Worm (Caenorhabditis elegans): ENCODE data around the gene str-33.

DNA sequence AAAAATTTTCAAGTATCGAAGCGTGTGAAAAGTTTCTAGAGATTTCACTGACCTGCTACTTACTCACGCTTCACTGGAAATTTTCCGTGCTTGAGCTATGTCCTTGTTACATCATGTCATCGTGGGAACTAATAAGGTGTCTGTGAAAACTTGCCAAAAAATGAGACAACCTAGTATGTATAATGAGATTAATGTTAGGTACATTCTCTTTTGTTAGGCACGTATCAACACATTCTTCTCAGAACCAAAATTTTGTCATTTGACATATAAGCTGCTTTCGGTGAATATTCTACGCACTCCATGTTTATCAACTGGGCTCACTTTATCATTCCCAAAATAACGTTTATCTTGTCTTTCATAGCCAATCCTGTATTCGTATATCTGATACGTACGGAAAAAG, 45.7 kb downstream of the str-33 start, which contains the start of gene srj-18:
- no peak for TF ChIP-seq unc-62 (GFP tag; optimal IDR thresholded peaks at IDR 0.05)
- TF ChIP-seq mel-28 (tag; optimal IDR thresholded peaks at IDR 0.05; ENCODE audit: borderline replicate concordance), result no peak
- TF ChIP-seq repo-1 (tag; optimal IDR thresholded peaks at IDR 0.05), result no peak
- TF ChIP-seq T26A5.8 (tag; optimal IDR thresholded peaks at IDR 0.05), result no peak
- no peak for TF ChIP-seq ceh-40 (GFP tag; IDR thresholded peaks at IDR 0.05)
- no peak for TF ChIP-seq bed-1 (GFP tag; IDR thresholded peaks at IDR 0.05)
- TF ChIP-seq ets-4 (GFP tag; optimal IDR thresholded peaks at IDR 0.05), result no peak
- TF ChIP-seq Y53F4B.3 (GFP tag; IDR thresholded peaks at IDR 0.05), result no peak
- TF ChIP-seq unc-130 (GFP tag; optimal IDR thresholded peaks at IDR 0.05), result no peak
- TF ChIP-seq mcd-1 (GFP tag; IDR thresholded peaks at IDR 0.05), result no peak
- TF ChIP-seq lin-40 (tag; optimal IDR thresholded peaks at IDR 0.05), result no peak
- no peak for TF ChIP-seq aptf-2 (GFP tag; conservative IDR thresholded peaks at IDR 0.05)
- TF ChIP-seq lin-35 (GFP tag; optimal IDR thresholded peaks at IDR 0.05), result no peak
